Worm (Caenorhabditis elegans): ENCODE measurements around the gene abcf-1.

The abcf-1 gene

ce11 chrV:12790188-12790587 is 27.0 kb upstream of the abcf-1 start, which contains the start of gene srbc-43:
Gene srbc-43, minus strand, starts transcription at chrV:12790518.
- TF ChIP-seq ztf-22 (GFP tag; optimal IDR thresholded peaks at IDR 0.05) (no peak), F57A8.1 (GFP tag; optimal IDR thresholded peaks at IDR 0.05) (no peak), rcor-1 (GFP tag; IDR thresholded peaks at IDR 0.05) (no peak), cebp-2 (GFP tag; IDR thresholded peaks at IDR 0.05) (no peak), madf-8 (GFP tag; conservative IDR thresholded peaks at IDR 0.05) (no peak), tbp1 (GFP tag; optimal IDR thresholded peaks at IDR 0.05) (no peak), B0035.1 (tag; optimal IDR thresholded peaks at IDR 0.05) (no peak), B0261.1 (tag; optimal IDR thresholded peaks at IDR 0.05) (no peak), bed-2 (GFP tag; IDR thresholded peaks at IDR 0.05) (no peak), T26A5.8 (tag; optimal IDR thresholded peaks at IDR 0.05) (no peak), C17E4.6 (GFP tag; IDR thresholded peaks at IDR 0.05) (no peak)

- TF ChIP-seq B0336.3 (GFP tag; IDR thresholded peaks at IDR 0.05) (no peak), attf-3 (GFP tag; conservative IDR thresholded peaks at IDR 0.05) (no peak), ekl-4 (GFP tag; IDR thresholded peaks at IDR 0.05) (no peak), tbx-9 (tag; optimal IDR thresholded peaks at IDR 0.05; ENCODE audit: borderline replicate concordance) (no peak), fkh-3 (tag; optimal IDR thresholded peaks at IDR 0.05) (no peak), F55B11.4 (tag; optimal IDR thresholded peaks at IDR 0.05; ENCODE audit: borderline replicate concordance, insufficient read depth) (no peak), lsl-1 (GFP tag; optimal IDR thresholded peaks at IDR 0.05) (no peak), aptf-3 (GFP tag; IDR thresholded peaks at IDR 0.05) (no peak), lag-1 (GFP tag; IDR thresholded peaks at IDR 0.05) (no peak)
These were observed 25.3 kb upstream of the abcf-1 start, which contains the start of gene srbc-44 for ce11 chrV:12788451-12788850. Gene srbc-44, minus strand, starts transcription at chrV:12788551.

- TF ChIP-seq nhr-80 (tag; optimal IDR thresholded peaks at IDR 0.05) (no peak), lin-35 (GFP tag; optimal IDR thresholded peaks at IDR 0.05) (no peak), mxl-1 (tag; optimal IDR thresholded peaks at IDR 0.05) (no peak), snpc-1.3 (tag; optimal IDR thresholded peaks at IDR 0.05; ENCODE audit: insufficient read depth) (no peak), cebp-2 (GFP tag; IDR thresholded peaks at IDR 0.05) (no peak), C17E4.6 (GFP tag; IDR thresholded peaks at IDR 0.05) (no peak), ztf-22 (GFP tag; optimal IDR thresholded peaks at IDR 0.05) (no peak), Y53G8AR.9 (GFP tag; conservative IDR thresholded peaks at IDR 0.05) (no peak), lin-26 (GFP tag; IDR thresholded peaks at IDR 0.05) (no peak), efl-1 (GFP tag; optimal IDR thresholded peaks at IDR 0.05) (no peak), attf-6 (GFP tag; IDR thresholded peaks at IDR 0.05) (no peak), fkh-3 (tag; optimal IDR thresholded peaks at IDR 0.05) (no peak), Y53F4B.3 (GFP tag; IDR thresholded peaks at IDR 0.05) (no peak), Y79H2A.3 (GFP tag; conservative IDR thresholded peaks at IDR 0.05) (no peak)
These were observed 23.9 kb upstream of the abcf-1 start, which contains the start of gene fkb-4 for ce11 chrV:12787026-12787425. Gene fkb-4, minus strand, starts transcription at chrV:12787126.

- TF ChIP-seq F49E8.2 (tag; optimal IDR thresholded peaks at IDR 0.05; ENCODE audit: insufficient read depth), result no peak
- TF ChIP-seq ceh-58 (GFP tag; IDR thresholded peaks at IDR 0.05), result no peak
- no peak for TF ChIP-seq F39B2.1 (GFP tag; IDR thresholded peaks at IDR 0.05)
These were observed 23.2 kb upstream of the abcf-1 start for ce11 chrV:12786340-12786739.

ce11 chrV:12784861-12785260 is 21.7 kb upstream of the abcf-1 start, which contains the start of gene sre-20:
Gene sre-20, minus strand, starts transcription at chrV:12784961.
- TF ChIP-seq zfh-2 (GFP tag; conservative IDR thresholded peaks at IDR 0.05), result no peak
- TF ChIP-seq somi-1 (GFP tag; optimal IDR thresholded peaks at IDR 0.05), result no peak
- TF ChIP-seq lsy-27 (tag; optimal IDR thresholded peaks at IDR 0.05; ENCODE audit: borderline replicate concordance, insufficient read depth), result no peak
- TF ChIP-seq nfya-2 (GFP tag; IDR thresholded peaks at IDR 0.05), result no peak
- no peak for TF ChIP-seq Y79H2A.3 (GFP tag; conservative IDR thresholded peaks at IDR 0.05)
- no peak for TF ChIP-seq rpc-1 (optimal IDR thresholded peaks at IDR 0.05)
- TF ChIP-seq rpc-1 (tag; optimal IDR thresholded peaks at IDR 0.05), result no peak
- TF ChIP-seq C17E4.6 (GFP tag; IDR thresholded peaks at IDR 0.05), result no peak
- no peak for TF ChIP-seq T26A5.8 (tag; optimal IDR thresholded peaks at IDR 0.05)
- TF ChIP-seq let-607 (tag; optimal IDR thresholded peaks at IDR 0.05), result no peak
- TF ChIP-seq rec-8 (tag; optimal IDR thresholded peaks at IDR 0.05), result no peak
